Fruit fly (Drosophila melanogaster): ENCODE results near the gene CG3857.
A peak's percentile ranks its signal among the peaks of the same experiment; 100 is the strongest.

Gene CG3857

dm6 chrX:1951391-1952066, 11.7 kb upstream of the CG3857 start:
- TF ChIP-seq CG17385 (GFP tag; optimal IDR thresholded peaks at IDR 0.05), result peak; percentile 90
- TF ChIP-seq Jarid2 (GFP tag; optimal IDR thresholded peaks at IDR 0.05), result peak; percentile 85
- TF ChIP-seq CG3407 (GFP tag; optimal IDR thresholded peaks at IDR 0.05), result peak; percentile 90
- peak; percentile 94 for TF ChIP-seq gce (GFP tag; IDR thresholded peaks at IDR 0.05)
- peak; percentile 96 for TF ChIP-seq CG7786 (GFP tag; optimal IDR thresholded peaks at IDR 0.05)
- TF ChIP-seq CG4707 (GFP tag; optimal IDR thresholded peaks at IDR 0.05), result peak; percentile 94
- peak; percentile 92 for TF ChIP-seq Ssrp (tag; optimal IDR thresholded peaks at IDR 0.05)
- peak; percentile 86 for TF ChIP-seq CkIIα-i1 (GFP tag; IDR thresholded peaks at IDR 0.05)
- TF ChIP-seq Ravus (GFP tag; IDR thresholded peaks at IDR 0.05), result peak; percentile 75
- TF ChIP-seq CG3065 (GFP tag; optimal IDR thresholded peaks at IDR 0.05), result peak; percentile 92
- peak; percentile 94 for TF ChIP-seq CG11695 (GFP tag; IDR thresholded peaks at IDR 0.05)
- peak; percentile 87 for TF ChIP-seq Lhr (GFP tag; optimal IDR thresholded peaks at IDR 0.05)
- TF ChIP-seq CG2116 (GFP tag; optimal IDR thresholded peaks at IDR 0.05), result peak; percentile 73
- peak; percentile 93 for TF ChIP-seq sob (GFP tag; IDR thresholded peaks at IDR 0.05)
- TF ChIP-seq CG4328 (GFP tag; optimal IDR thresholded peaks at IDR 0.05), result peak; percentile 82
- TF ChIP-seq nerfin-1 (tag; optimal IDR thresholded peaks at IDR 0.05), result peak; percentile 92
- TF ChIP-seq CG32767 (GFP tag; IDR thresholded peaks at IDR 0.05), result peak; percentile 91
- peak; percentile 94 for TF ChIP-seq CG6689 (GFP tag; IDR thresholded peaks at IDR 0.05)
- TF ChIP-seq H15 (GFP tag; IDR thresholded peaks at IDR 0.05), result peak; percentile 92
- TF ChIP-seq kah (GFP tag; optimal IDR thresholded peaks at IDR 0.05), result peak; percentile 84
- peak; percentile 97 for TF ChIP-seq lbe (GFP tag; optimal IDR thresholded peaks at IDR 0.05)
- peak; percentile 95 for TF ChIP-seq CG8944 (GFP tag; optimal IDR thresholded peaks at IDR 0.05)
- no peak for TF ChIP-seq mld (GFP tag; IDR thresholded peaks at IDR 0.05; ENCODE audit: partially characterized antibody)
- TF ChIP-seq Fer3 (tag; optimal IDR thresholded peaks at IDR 0.05), result peak; percentile 92
- peak; percentile 80; the same call in 2 of the 3 replicates for TF ChIP-seq jigr1 (GFP tag; IDR thresholded peaks at IDR 0.05)
- peak; percentile 97 for TF ChIP-seq CG10979 (tag; optimal IDR thresholded peaks at IDR 0.05)
- TF ChIP-seq z (GFP tag; IDR thresholded peaks at IDR 0.05), result peak; percentile 69; the same call in 1 of the 3 replicates
- TF ChIP-seq ci (GFP tag; IDR thresholded peaks at IDR 0.05), result peak; percentile 98
- peak; percentile 92 for TF ChIP-seq slbo (GFP tag; IDR thresholded peaks at IDR 0.05)
- TF ChIP-seq tx (GFP tag; optimal IDR thresholded peaks at IDR 0.05), result peak; percentile 90
- TF ChIP-seq CG32772 (GFP tag; IDR thresholded peaks at IDR 0.05), result peak; percentile 93
- peak; percentile 92 for TF ChIP-seq CG6683 (GFP tag; optimal IDR thresholded peaks at IDR 0.05)
- peak; percentile 91 for TF ChIP-seq CG16815 (GFP tag; optimal IDR thresholded peaks at IDR 0.05)
- TF ChIP-seq zfh2 (GFP tag; optimal IDR thresholded peaks at IDR 0.05), result peak; percentile 91
- TF ChIP-seq abd-A (tag; optimal IDR thresholded peaks at IDR 0.05), result peak; percentile 71
- TF ChIP-seq CG2875 (GFP tag; optimal IDR thresholded peaks at IDR 0.05), result peak; percentile 95
- no peak for TF ChIP-seq yki (optimal IDR thresholded peaks at IDR 0.05)
- peak; percentile 94 for TF ChIP-seq CG18619 (GFP tag; optimal IDR thresholded peaks at IDR 0.05)
- peak; percentile 95 for TF ChIP-seq CG8924 (tag; optimal IDR thresholded peaks at IDR 0.05)
- peak; percentile 94 for TF ChIP-seq ranshi (GFP tag; IDR thresholded peaks at IDR 0.05)
- TF ChIP-seq CG7372 (GFP tag; IDR thresholded peaks at IDR 0.05), result peak; percentile 76
- peak; percentile 80 for TF ChIP-seq luna (GFP tag; optimal IDR thresholded peaks at IDR 0.05)
- peak; percentile 96 for TF ChIP-seq HLH3B (GFP tag; IDR thresholded peaks at IDR 0.05)
- peak; percentile 25 for TF ChIP-seq zf30C (GFP tag; optimal IDR thresholded peaks at IDR 0.05)
- TF ChIP-seq MESR4 (GFP tag; optimal IDR thresholded peaks at IDR 0.05), result peak; percentile 76
- TF ChIP-seq CG9727 (GFP tag; optimal IDR thresholded peaks at IDR 0.05), result peak; percentile 94
- TF ChIP-seq Ptx1 (GFP tag; IDR thresholded peaks at IDR 0.05), result peak; percentile 91
- peak; percentile 94 for TF ChIP-seq H2.0 (GFP tag; IDR thresholded peaks at IDR 0.05)
- peak; percentile 9 for TF ChIP-seq usp (GFP tag; optimal IDR thresholded peaks at IDR 0.05)
- TF ChIP-seq row (GFP tag; IDR thresholded peaks at IDR 0.05), result peak; percentile 89
- TF ChIP-seq BtbVII (GFP tag; optimal IDR thresholded peaks at IDR 0.05), result peak; percentile 94

All from whole organism, embryonic.